Fruit fly (Drosophila melanogaster): ENCODE data around the gene CG3108.

- TF ChIP-seq tj (GFP tag; optimal IDR thresholded peaks at IDR 0.05) (no peak), CG33017 (tag; optimal IDR thresholded peaks at IDR 0.05) (no peak), CG11617 (GFP tag; optimal IDR thresholded peaks at IDR 0.05) (no peak), Hr96 (GFP tag; optimal IDR thresholded peaks at IDR 0.05) (no peak), CG14711 (tag; optimal IDR thresholded peaks at IDR 0.05) (no peak), cic (GFP tag; optimal IDR thresholded peaks at IDR 0.05) (no peak), pad (GFP tag; optimal IDR thresholded peaks at IDR 0.05) (no peak), CG5204 (GFP tag; optimal IDR thresholded peaks at IDR 0.05) (no peak), bab1 (GFP tag; optimal IDR thresholded peaks at IDR 0.05) (no peak), CG1620 (GFP tag; optimal IDR thresholded peaks at IDR 0.05) (no peak), Clk (GFP tag; optimal IDR thresholded peaks at IDR 0.05) (no peak), kay (GFP tag; ENCODE audit: borderline replicate concordance) (no peak), CG7101 (tag; optimal IDR thresholded peaks at IDR 0.05) (no peak), ovo (GFP tag; optimal IDR thresholded peaks at IDR 0.05) (no peak)
Observed at dm6 chrX:5800634-5801033, 19.2 kb upstream of the CG3108 start.
